Worm (Caenorhabditis elegans) whole organism, L4/young adult: ENCODE results near the gene str-225.
"Not testable (repeated sequence)": the region's sequence is repeated elsewhere in the genome, so short reads cannot be mapped to it uniquely, and the experiment has no call there.

ENCODE experiments used
- W03F9.2 ChIP-seq: fragments of 150-350 bp; optimal IDR thresholded peaks from 2 replicates; lab custom pipeline; 2014; ENCODE audit warnings: missing biosample characterization, missing genetic modification characterization
- dao-5 ChIP-seq: sonication (generic microtip); optimal IDR thresholded peaks from 2 replicates; lab custom pipeline; 2016; ENCODE audit warnings: missing genotype, missing genetic modification characterization, moderate library complexity, missing compliant biosample characterization
- him-1 ChIP-seq: sonication (generic microtip); optimal IDR thresholded peaks from 2 replicates; lab custom pipeline; 2016; ENCODE audit warnings: missing genotype, missing genetic modification reagents, missing genetic modification characterization, missing compliant biosample characterization

Gene str-225

DNA sequence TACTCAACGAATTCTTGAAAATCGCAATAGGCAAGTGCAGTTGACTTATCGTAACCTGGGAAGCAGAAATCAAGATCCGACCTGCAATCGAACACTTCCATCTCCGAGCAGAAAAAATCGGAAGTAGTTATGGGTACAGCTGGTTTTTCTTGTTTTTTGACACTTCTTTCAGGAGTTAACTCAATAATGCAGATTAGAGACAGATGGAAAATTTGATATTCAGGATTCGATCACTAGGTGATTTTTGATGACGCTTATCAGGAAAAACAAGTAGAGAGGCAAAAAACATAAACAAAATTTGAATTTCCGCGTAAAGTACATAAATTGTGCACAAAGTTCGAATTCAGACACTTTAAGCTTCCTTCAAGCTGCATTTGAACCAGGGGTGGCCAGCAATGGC, 41.2 kb downstream of the str-225 start, which contains the start of gene srw-130:
TSS of gene srw-130 (minus strand) at position 101 of the 400 bp plus-strand sequence.
- TF ChIP-seq dao-5 (no peak), him-1 (tag; lab: Kevin White, UChicago) (no peak), W03F9.2 (tag; lab: Kevin White, UChicago) (no peak)

DNA sequence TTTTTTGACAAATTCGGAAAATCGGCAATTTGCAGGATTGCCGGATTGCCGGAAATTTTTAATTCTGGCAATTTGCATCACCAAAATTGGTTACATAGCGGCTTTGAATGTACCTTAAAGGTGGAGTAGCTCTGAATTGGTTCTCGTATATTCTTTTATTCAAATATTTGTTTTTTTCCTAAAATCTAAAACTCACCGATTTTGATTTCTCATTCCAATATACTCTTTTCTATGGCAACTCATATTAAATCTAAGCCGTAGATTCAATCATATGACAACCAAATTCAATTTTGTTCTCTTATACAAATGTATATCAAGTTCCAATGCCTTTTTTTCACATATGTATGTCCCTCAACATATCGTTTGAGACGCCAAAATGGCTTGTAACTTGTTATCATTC, 41.9 kb downstream of the str-225 start, which contains the start of gene sri-21:
TSS of gene sri-21 (plus strand) at position 301 of the 400 bp plus-strand sequence.
- TF ChIP-seq dao-5 (no peak), him-1 (tag; lab: Kevin White, UChicago) (no peak), W03F9.2 (tag; lab: Kevin White, UChicago) (no peak)

DNA sequence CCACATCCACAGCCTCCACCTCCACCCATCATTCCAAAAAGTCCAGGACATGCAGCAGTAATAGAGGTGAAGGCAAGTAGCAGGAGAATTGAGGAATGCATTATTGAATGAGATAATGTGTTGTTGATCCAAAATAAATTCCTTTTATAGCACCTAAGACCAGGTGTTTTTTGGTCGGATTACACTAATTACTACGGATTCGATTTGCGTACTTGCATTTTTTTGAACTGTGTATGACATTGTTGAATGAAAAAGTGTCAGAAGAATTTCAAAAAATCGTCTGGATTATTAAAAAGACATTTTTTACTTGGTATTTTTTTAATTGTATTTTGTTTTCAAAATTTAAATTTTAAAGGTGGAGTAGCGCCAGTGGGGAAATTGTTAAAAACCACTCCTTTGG, 44.1 kb downstream of the str-225 start, which contains the start of gene grl-28:
TSS of gene grl-28 (minus strand) at position 101 of the 400 bp plus-strand sequence.
- TF ChIP-seq him-1 (tag; lab: Kevin White, UChicago) = no peak
- TF ChIP-seq W03F9.2 (tag; lab: Kevin White, UChicago) = no peak
- TF ChIP-seq dao-5 = no peak

DNA sequence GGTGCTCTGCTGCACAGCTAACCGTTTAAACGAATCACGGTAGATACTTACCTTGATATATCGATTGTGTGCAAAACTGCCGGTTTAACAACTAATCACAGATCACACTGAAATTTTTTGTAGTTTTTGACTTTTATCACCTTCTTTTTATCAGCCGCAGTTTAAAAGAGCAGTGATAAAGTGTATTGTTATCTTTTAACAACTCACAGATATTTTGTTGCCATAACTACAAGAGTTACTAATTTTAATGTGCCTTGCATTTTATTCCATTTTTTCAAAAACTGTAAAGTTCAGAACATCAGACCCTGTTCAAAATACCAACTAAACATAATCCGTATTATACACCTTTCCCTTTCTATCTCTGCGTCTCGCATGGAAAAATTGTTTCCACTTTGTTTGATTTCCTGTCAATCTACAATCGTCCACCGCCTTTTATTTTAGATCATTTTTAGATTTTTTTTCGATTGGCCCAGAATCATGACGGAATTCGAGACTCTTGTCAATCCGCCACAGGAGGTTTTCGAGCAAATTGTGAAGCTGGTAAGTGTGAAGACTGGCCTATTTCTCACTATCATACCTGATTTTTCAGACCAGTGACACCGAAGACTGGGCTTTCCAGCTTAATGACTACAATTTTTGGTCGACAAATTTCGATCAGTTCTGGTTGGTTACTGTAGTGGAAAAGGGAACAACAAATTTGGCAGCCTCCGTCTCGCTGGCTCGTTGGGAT, 45.3 kb downstream of the str-225 start, which contains the start of gene T24A6.20:
TSS of gene T24A6.20 (plus strand) at position 395 of the 730 bp plus-strand sequence.
- TF ChIP-seq dao-5 (no peak), him-1 (tag; lab: Kevin White, UChicago) (no peak), W03F9.2 (tag; lab: Kevin White, UChicago) (no peak)

DNA sequence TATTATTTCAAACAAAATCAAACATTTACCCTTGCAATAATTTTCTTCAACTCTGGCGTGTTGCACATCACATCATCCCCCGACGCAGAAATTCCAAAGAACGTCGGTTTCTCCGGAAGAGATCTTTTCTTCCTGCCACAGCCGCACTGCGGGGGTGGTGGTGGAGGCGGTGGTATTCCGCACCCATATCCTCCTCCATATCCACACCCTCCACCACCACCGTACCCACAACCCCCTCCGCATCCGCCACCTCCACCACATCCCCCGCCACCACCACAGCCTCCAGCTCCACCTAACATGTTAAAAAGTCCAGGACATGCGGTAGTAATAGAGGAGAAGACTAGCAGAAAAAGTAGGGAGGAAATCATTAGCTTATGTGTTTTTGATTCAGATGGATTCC, 47.2 kb downstream of the str-225 start, which contains the start of gene grl-29:
TSS of gene grl-29 (minus strand) at position 368 of the 400 bp plus-strand sequence.
- no peak for TF ChIP-seq him-1 (tag; lab: Kevin White, UChicago)
- no peak for TF ChIP-seq dao-5
- no peak for TF ChIP-seq W03F9.2 (tag; lab: Kevin White, UChicago)

DNA sequence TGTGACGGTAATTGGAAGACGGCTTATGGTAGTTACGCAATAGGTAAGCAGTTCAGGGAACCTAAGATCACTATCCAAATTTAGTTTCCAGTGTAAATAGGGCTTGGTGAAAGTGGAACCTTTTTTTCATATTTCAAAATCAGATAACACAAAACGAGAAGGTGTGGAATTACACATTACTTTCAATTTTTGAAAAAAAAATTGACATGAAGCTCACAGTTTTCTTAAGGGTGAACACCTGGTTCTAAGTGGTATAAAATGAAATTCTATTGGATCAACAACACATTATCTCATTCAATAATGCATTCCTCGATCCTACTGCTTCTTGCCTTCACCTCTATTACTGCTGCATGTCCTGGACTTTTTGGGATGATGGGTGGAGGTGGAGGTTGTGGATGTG, 48.4 kb downstream of the str-225 start, which contains the start of gene grl-30:
TSS of gene grl-30 (plus strand) at position 301 of the 400 bp plus-strand sequence.
- TF ChIP-seq W03F9.2 (tag; lab: Kevin White, UChicago) (no peak), dao-5 (no peak), him-1 (tag; lab: Kevin White, UChicago) (no peak)

DNA sequence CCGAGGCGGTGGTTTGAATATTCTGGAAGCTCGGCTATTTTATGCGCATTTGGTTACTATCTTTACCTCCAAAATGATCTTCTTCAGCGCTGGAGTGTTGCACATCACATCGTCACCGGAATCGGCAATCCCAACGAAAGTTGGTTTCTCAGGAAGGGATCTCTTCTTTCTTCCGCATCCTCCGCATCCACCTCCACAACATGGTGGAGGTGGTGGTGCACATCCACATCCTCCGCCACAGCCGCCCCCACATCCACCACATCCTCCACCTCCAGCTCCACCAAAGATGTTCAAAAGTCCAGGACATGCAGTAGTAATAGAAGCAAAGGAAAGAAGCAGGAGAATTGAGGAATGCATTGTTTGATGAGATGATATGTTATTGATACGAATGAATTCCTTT, 49.8 kb downstream of the str-225 start, which contains the start of gene grl-31:
TSS of gene grl-31 (minus strand) at position 357 of the 400 bp plus-strand sequence.
- TF ChIP-seq him-1 (tag; lab: Kevin White, UChicago) = no peak
- no peak for TF ChIP-seq W03F9.2 (tag; lab: Kevin White, UChicago)
- no peak for TF ChIP-seq dao-5

DNA sequence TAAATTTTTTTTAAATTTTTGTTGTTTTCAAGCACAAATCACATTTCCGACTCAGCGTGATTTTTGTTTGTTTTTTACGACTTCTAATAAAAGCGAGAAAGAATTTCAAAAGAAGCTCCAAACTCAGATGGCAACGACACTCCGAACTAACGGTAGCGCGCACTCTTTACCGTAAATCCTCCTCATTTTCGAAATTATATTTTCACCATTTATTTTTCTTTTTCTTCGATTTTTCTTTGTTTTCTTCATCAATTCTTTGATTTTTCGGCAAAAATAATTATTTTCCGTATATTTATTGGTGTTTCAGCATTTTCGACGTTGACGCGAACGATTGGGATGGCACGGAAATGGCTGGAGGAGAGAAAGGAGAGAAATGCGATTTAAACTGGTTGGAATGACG, 51.1 kb downstream of the str-225 start, which contains the start of gene T24A6.1:
TSS of gene T24A6.1 (plus strand) at position 301 of the 400 bp plus-strand sequence.
- TF ChIP-seq him-1 (tag; lab: Kevin White, UChicago); W03F9.2 (tag; lab: Kevin White, UChicago); dao-5: not testable (repeated sequence)
